Fruit fly (Drosophila melanogaster): Measurements from ENCODE around the gene RhoGAP92B.

RhoGAP92B gene

dm6 chr3R:19908863-19909343 lies 3.9 kb downstream of the RhoGAP92B start (continued):
- TF ChIP-seq Lpt (GFP tag; optimal IDR thresholded peaks at IDR 0.05) = no peak
- peak; percentile 87 for TF ChIP-seq zfh1 (GFP tag; IDR thresholded peaks at IDR 0.05)
- TF ChIP-seq Hand (GFP tag; optimal IDR thresholded peaks at IDR 0.05) = peak; percentile 56
- no peak for TF ChIP-seq lov (optimal IDR thresholded peaks at IDR 0.05)
- peak; percentile 78; the same call in 2 of the 3 replicates for TF ChIP-seq lov (GFP tag; IDR thresholded peaks at IDR 0.05)
- peak; percentile 51 for TF ChIP-seq Dip3 (GFP tag; optimal IDR thresholded peaks at IDR 0.05)
- TF ChIP-seq CG3847 (GFP tag; IDR thresholded peaks at IDR 0.05) = peak; percentile 78
- peak; percentile 14 for TF ChIP-seq ERR (GFP tag; optimal IDR thresholded peaks at IDR 0.05)
- no peak for TF ChIP-seq h (optimal IDR thresholded peaks at IDR 0.05)
- peak; percentile 79 for TF ChIP-seq CG31224 (GFP tag; IDR thresholded peaks at IDR 0.05)
- TF ChIP-seq tup (GFP tag; optimal IDR thresholded peaks at IDR 0.05) = peak; percentile 28
- peak; percentile 82 for TF ChIP-seq tx (GFP tag; optimal IDR thresholded peaks at IDR 0.05)
- no peak for TF ChIP-seq CG9797 (GFP tag; optimal IDR thresholded peaks at IDR 0.05)
- TF ChIP-seq run (tag; optimal IDR thresholded peaks at IDR 0.05) = peak; percentile 56
- peak; percentile 72 for TF ChIP-seq Asciz (GFP tag; optimal IDR thresholded peaks at IDR 0.05)
- peak; percentile 72 for TF ChIP-seq jing (GFP tag; optimal IDR thresholded peaks at IDR 0.05)
- peak; percentile 73 for TF ChIP-seq E2f2 (GFP tag; IDR thresholded peaks at IDR 0.05)
- peak; percentile 57; the same call in 1 of the 2 replicates for TF ChIP-seq CG8765 (GFP tag; IDR thresholded peaks at IDR 0.05)
- peak; percentile 89 for TF ChIP-seq gem (tag; optimal IDR thresholded peaks at IDR 0.05)
- peak; percentile 93 for TF ChIP-seq seq (GFP tag; IDR thresholded peaks at IDR 0.05)
- TF ChIP-seq Blimp-1 (GFP tag; optimal IDR thresholded peaks at IDR 0.05) = peak; percentile 75
- TF ChIP-seq CG9609 (GFP tag; optimal IDR thresholded peaks at IDR 0.05) = peak; percentile 80
- peak; percentile 86 for TF ChIP-seq CG11504 (tag; optimal IDR thresholded peaks at IDR 0.05)
- peak; percentile 77 for TF ChIP-seq HmgZ (tag; optimal IDR thresholded peaks at IDR 0.05)
- peak; percentile 70 for TF ChIP-seq CG1792 (GFP tag; optimal IDR thresholded peaks at IDR 0.05)
- peak; percentile 66; the same call in 2 of the 3 replicates for TF ChIP-seq CG7357 (GFP tag; IDR thresholded peaks at IDR 0.05)
- TF ChIP-seq CG17361 (GFP tag; IDR thresholded peaks at IDR 0.05) = peak; percentile 67
- peak; percentile 82 for TF ChIP-seq CG12155 (GFP tag; optimal IDR thresholded peaks at IDR 0.05)
- peak; percentile 89 for TF ChIP-seq CG34422 (GFP tag; IDR thresholded peaks at IDR 0.05)
- TF ChIP-seq mam (GFP tag; optimal IDR thresholded peaks at IDR 0.05) = peak; percentile 89
- peak; percentile 50 for TF ChIP-seq CG6254 (GFP tag; optimal IDR thresholded peaks at IDR 0.05)
- peak; percentile 54 for TF ChIP-seq Max (GFP tag; optimal IDR thresholded peaks at IDR 0.05)
- peak; percentile 66 for TF ChIP-seq CG33213 (GFP tag; optimal IDR thresholded peaks at IDR 0.05)
- peak; percentile 88 for TF ChIP-seq ind (GFP tag; optimal IDR thresholded peaks at IDR 0.05)
- TF ChIP-seq esg (GFP tag; conservative IDR thresholded peaks at IDR 0.05) = peak; percentile 78
- TF ChIP-seq sens (GFP tag) = peak; percentile 96
- peak; percentile 62 for TF ChIP-seq CG18262 (tag; optimal IDR thresholded peaks at IDR 0.05)
- TF ChIP-seq Ssrp (tag; optimal IDR thresholded peaks at IDR 0.05) = peak; percentile 64
- TF ChIP-seq Hmr (GFP tag; optimal IDR thresholded peaks at IDR 0.05) = peak; percentile 80
- no peak for TF ChIP-seq HLH4C (GFP tag; IDR thresholded peaks at IDR 0.05; ENCODE audit: partially characterized antibody)
- peak; percentile 87 for TF ChIP-seq CG12219 (GFP tag; optimal IDR thresholded peaks at IDR 0.05)
- peak; percentile 87 for TF ChIP-seq gro (GFP tag; optimal IDR thresholded peaks at IDR 0.05)
- peak; percentile 84 for TF ChIP-seq CG7556 (GFP tag; optimal IDR thresholded peaks at IDR 0.05)
- peak; percentile 69 for TF ChIP-seq CG11247 (GFP tag; IDR thresholded peaks at IDR 0.05)
- TF ChIP-seq hth (optimal IDR thresholded peaks at IDR 0.05) = no peak
- peak; percentile 74 for TF ChIP-seq CG15514 (GFP tag; optimal IDR thresholded peaks at IDR 0.05)
- TF ChIP-seq CG13894 (tag; optimal IDR thresholded peaks at IDR 0.05) = peak; percentile 41
- peak; percentile 70 for TF ChIP-seq BtbVII (GFP tag; optimal IDR thresholded peaks at IDR 0.05)
- peak; percentile 88 for TF ChIP-seq her (GFP tag; optimal IDR thresholded peaks at IDR 0.05)
- TF ChIP-seq CG16863 (GFP tag; optimal IDR thresholded peaks at IDR 0.05) = peak; percentile 80
- 0 out of 2 replicates have a peak, but pooled peaks have one; percentile 36 for TF ChIP-seq Dip2 (GFP tag; IDR thresholded peaks at IDR 0.05)
- TF ChIP-seq nau (GFP tag; optimal IDR thresholded peaks at IDR 0.05) = peak; percentile 75

Measured in whole organism, embryonic.